Worm (Caenorhabditis elegans): ENCODE measurements around the gene swt-6.

Gene swt-6

ce11 chrV:13916196-13916595 is 38.0 kb upstream of the swt-6 start, which contains the start of gene str-252:
str-252 (plus strand) TSS chrV:13916496.
- TF ChIP-seq fos-1 (tag; optimal IDR thresholded peaks at IDR 0.05) = no peak
- TF ChIP-seq nhr-11 (tag; optimal IDR thresholded peaks at IDR 0.05) = no peak
- TF ChIP-seq aly-2 (tag; optimal IDR thresholded peaks at IDR 0.05) = no peak
- TF ChIP-seq nhr-67 (tag; optimal IDR thresholded peaks at IDR 0.05) = no peak
- TF ChIP-seq mdl-1 (tag; optimal IDR thresholded peaks at IDR 0.05) = no peak
- TF ChIP-seq nhr-12 (tag; optimal IDR thresholded peaks at IDR 0.05) = no peak
- no peak for TF ChIP-seq R02D3.7 (tag; optimal IDR thresholded peaks at IDR 0.05)
- TF ChIP-seq egl-5 (tag; optimal IDR thresholded peaks at IDR 0.05) = no peak
- no peak for TF ChIP-seq nhr-23 (tag; optimal IDR thresholded peaks at IDR 0.05)
- no peak for TF ChIP-seq fkh-10 (GFP tag; optimal IDR thresholded peaks at IDR 0.05)
- TF ChIP-seq mml-1 (tag; optimal IDR thresholded peaks at IDR 0.05) = no peak

- TF ChIP-seq snpc-4 (tag; optimal IDR thresholded peaks at IDR 0.05) (no peak), tbx-2 (tag; optimal IDR thresholded peaks at IDR 0.05) (no peak), elt-3 (tag; optimal IDR thresholded peaks at IDR 0.05) (no peak), daf-12 (tag; optimal IDR thresholded peaks at IDR 0.05) (no peak), ceh-82 (tag; optimal IDR thresholded peaks at IDR 0.05) (no peak), nhr-77 (tag; optimal IDR thresholded peaks at IDR 0.05) (no peak), nhr-28 (tag; optimal IDR thresholded peaks at IDR 0.05) (no peak), ceh-9 (tag; optimal IDR thresholded peaks at IDR 0.05) (no peak), nhr-11 (tag; optimal IDR thresholded peaks at IDR 0.05) (no peak), pha-4 (tag; optimal IDR thresholded peaks at IDR 0.05) (no peak)
Measured at ce11 chrV:13918341-13918740, 35.8 kb upstream of the swt-6 start, which contains the start of gene str-250. str-250 (plus strand) TSS chrV:13918641.

ce11 chrV:13920730-13921129 is 33.4 kb upstream of the swt-6 start, which contains the start of gene srx-42:
srx-42 (plus strand) TSS chrV:13921030.
- no peak for TF ChIP-seq lsy-12 (tag; optimal IDR thresholded peaks at IDR 0.05)

- TF ChIP-seq aly-2 (tag; optimal IDR thresholded peaks at IDR 0.05) = no peak
- no peak for TF ChIP-seq elt-3 (tag; optimal IDR thresholded peaks at IDR 0.05)
- TF ChIP-seq nfya-1 (tag; optimal IDR thresholded peaks at IDR 0.05; ENCODE audit: insufficient read depth) = no peak
- no peak for TF ChIP-seq nhr-23 (tag; optimal IDR thresholded peaks at IDR 0.05)
- TF ChIP-seq pha-4 (tag; optimal IDR thresholded peaks at IDR 0.05) = no peak
- TF ChIP-seq hmg-11 (tag; optimal IDR thresholded peaks at IDR 0.05) = no peak
- TF ChIP-seq lsy-12 (tag; optimal IDR thresholded peaks at IDR 0.05) = no peak
- no peak for TF ChIP-seq lin-15B (tag; optimal IDR thresholded peaks at IDR 0.05)
- no peak for TF ChIP-seq sea-2 (GFP tag; optimal IDR thresholded peaks at IDR 0.05)
- no peak for TF ChIP-seq fos-1 (tag; optimal IDR thresholded peaks at IDR 0.05)
- TF ChIP-seq nhr-25 (tag; optimal IDR thresholded peaks at IDR 0.05) = no peak
Measured at ce11 chrV:13923851-13924250, 30.3 kb upstream of the swt-6 start, which contains the start of gene srxa-11. srxa-11 (plus strand) TSS chrV:13924151.

- TF ChIP-seq egl-27 (tag; optimal IDR thresholded peaks at IDR 0.05) = no peak
- no peak for TF ChIP-seq nhr-43 (tag; optimal IDR thresholded peaks at IDR 0.05; ENCODE audit: poor library complexity, severe bottlenecking)
- no peak for TF ChIP-seq unc-39 (tag; optimal IDR thresholded peaks at IDR 0.05)
- TF ChIP-seq pha-4 (tag; optimal IDR thresholded peaks at IDR 0.05) = no peak
Measured at ce11 chrV:13926398-13926797, 27.8 kb upstream of the swt-6 start, which contains the start of gene srxa-12. srxa-12 (plus strand) TSS chrV:13926698.

ce11 chrV:13929503-13929902 is 24.7 kb upstream of the swt-6 start, which contains the start of gene srxa-13:
srxa-13 (plus strand) TSS chrV:13929803.
- TF ChIP-seq lin-15B (tag; optimal IDR thresholded peaks at IDR 0.05) (no peak), elt-2 (tag; optimal IDR thresholded peaks at IDR 0.05) (no peak), elt-1 (tag; optimal IDR thresholded peaks at IDR 0.05) (no peak), snpc-4 (tag; optimal IDR thresholded peaks at IDR 0.05) (no peak), nhr-25 (tag; optimal IDR thresholded peaks at IDR 0.05) (no peak), fkh-2 (tag; optimal IDR thresholded peaks at IDR 0.05) (no peak), tbx-2 (tag; optimal IDR thresholded peaks at IDR 0.05) (no peak), lsy-12 (tag; optimal IDR thresholded peaks at IDR 0.05) (no peak), aly-2 (tag; optimal IDR thresholded peaks at IDR 0.05) (no peak), nhr-12 (tag; optimal IDR thresholded peaks at IDR 0.05) (no peak), lin-39 (tag; optimal IDR thresholded peaks at IDR 0.05) (no peak), zag-1 (tag; optimal IDR thresholded peaks at IDR 0.05) (no peak)
